Worm (Caenorhabditis elegans): ENCODE results near the gene fbxa-80.
"Not testable (repeated sequence)": the region's sequence is repeated elsewhere in the genome, so short reads cannot be mapped to it uniquely, and the experiment has no call there.

The fbxa-80 gene

DNA sequence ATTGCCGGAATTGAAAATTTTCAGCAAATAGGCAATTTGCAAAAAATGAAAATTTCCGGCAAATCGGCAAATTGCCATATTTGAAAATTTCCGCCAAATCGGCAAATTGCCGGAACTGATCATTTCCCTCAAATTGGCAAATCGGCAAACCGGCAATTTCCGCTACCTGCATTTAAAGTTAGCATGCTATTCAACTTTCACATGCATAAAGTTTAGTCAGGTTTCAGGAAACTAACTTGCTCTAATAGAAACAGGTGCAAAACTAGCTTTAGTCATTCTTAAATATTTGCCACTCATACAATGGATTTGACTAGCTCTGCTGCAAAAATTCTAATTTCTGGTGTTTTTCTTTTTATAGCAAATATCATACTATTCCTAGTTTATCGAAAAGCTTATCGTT, 51.3 kb downstream of the fbxa-80 start, which contains the start of gene srz-9:
Gene srz-9 (plus strand): TSS at position 301 of the 400 bp plus-strand sequence.
- TF ChIP-seq B0310.2 (tag; optimal IDR thresholded peaks at IDR 0.05); flt-1 (GFP tag; IDR thresholded peaks at IDR 0.05); ets-7 (tag; optimal IDR thresholded peaks at IDR 0.05): not testable (repeated sequence)

All from whole organism, early embryonic.